In genomic region chr3R:5733181-5733580, dm6 we compare ENCODE assay signal across 1 fruit fly cellular context.
A peak's percentile ranks its signal among the peaks of the same experiment; 100 is the strongest.
TF ChIP-seq lines count a peak whose summit lies in the region.

TSS of gene CG1239 (plus strand) at chr3R:5733513.

TF ChIP-seq in whole organism, embryonic, 481 proteins besides CTCF, POLR2A, EP300 and RAD21 (continued from another document):
- TF ChIP-seq cg (GFP tag; optimal IDR thresholded peaks at IDR 0.05; lab: Kevin White, UChicago) = no peak
- no peak for TF ChIP-seq sr (GFP tag; IDR thresholded peaks at IDR 0.05; lab: Robert Waterston, UW)
- peak; percentile 14 for TF ChIP-seq CG15601 (tag; optimal IDR thresholded peaks at IDR 0.05; lab: Kevin White, UChicago)
- TF ChIP-seq CG17829 (tag; optimal IDR thresholded peaks at IDR 0.05; lab: Kevin White, UChicago) = peak; percentile 37
- TF ChIP-seq Bgb (GFP tag; IDR thresholded peaks at IDR 0.05; lab: Robert Waterston, UW; ENCODE audit: partially characterized antibody) = 0 out of 2 replicates have a peak, but pooled peaks have one; percentile 20
- peak; percentile 22 for TF ChIP-seq exex (tag; optimal IDR thresholded peaks at IDR 0.05; lab: Kevin White, UChicago)
- no peak for TF ChIP-seq NfI (GFP tag; optimal IDR thresholded peaks at IDR 0.05; lab: Kevin White, UChicago)
- peak; percentile 31 for TF ChIP-seq CG2712 (tag; optimal IDR thresholded peaks at IDR 0.05; lab: Kevin White, UChicago)
- TF ChIP-seq MBD-R2 (GFP tag; IDR thresholded peaks at IDR 0.05; lab: Robert Waterston, UW) = peak; percentile 50; the same call in 1 of the 2 replicates
- TF ChIP-seq CG10543 (GFP tag; optimal IDR thresholded peaks at IDR 0.05; lab: Kevin White, UChicago) = no peak
- TF ChIP-seq CG17361 (GFP tag; IDR thresholded peaks at IDR 0.05; lab: Robert Waterston, UW) = peak; percentile 42; the same call in 2 of the 3 replicates
- no peak for TF ChIP-seq CG4424 (GFP tag; optimal IDR thresholded peaks at IDR 0.05; lab: Kevin White, UChicago)
- TF ChIP-seq BEAF-32 (GFP tag; optimal IDR thresholded peaks at IDR 0.05; lab: Kevin White, UChicago) = peak; percentile 17
- TF ChIP-seq CG14710 (tag; optimal IDR thresholded peaks at IDR 0.05; lab: Kevin White, UChicago) = peak; percentile 60
- peak; percentile 34 for TF ChIP-seq stwl (tag; optimal IDR thresholded peaks at IDR 0.05; lab: Kevin White, UChicago)
- peak; percentile 60 for TF ChIP-seq gfzf (GFP tag; optimal IDR thresholded peaks at IDR 0.05; lab: Kevin White, UChicago)
- no peak for TF ChIP-seq CG11247 (GFP tag; IDR thresholded peaks at IDR 0.05; lab: Robert Waterston, UW)
- TF ChIP-seq CG31388 (GFP tag; optimal IDR thresholded peaks at IDR 0.05; lab: Kevin White, UChicago) = no peak
- no peak for TF ChIP-seq CG17328 (GFP tag; IDR thresholded peaks at IDR 0.05; lab: Robert Waterston, UW)
- TF ChIP-seq CG16813 (GFP tag; IDR thresholded peaks at IDR 0.05; lab: Robert Waterston, UW; ENCODE audit: partially characterized antibody) = 0 out of 3 replicates have a peak, but pooled peaks have one; percentile 27
- no peak for TF ChIP-seq CG11723 (GFP tag; optimal IDR thresholded peaks at IDR 0.05; lab: Kevin White, UChicago)
